In the genomic region with DNA sequence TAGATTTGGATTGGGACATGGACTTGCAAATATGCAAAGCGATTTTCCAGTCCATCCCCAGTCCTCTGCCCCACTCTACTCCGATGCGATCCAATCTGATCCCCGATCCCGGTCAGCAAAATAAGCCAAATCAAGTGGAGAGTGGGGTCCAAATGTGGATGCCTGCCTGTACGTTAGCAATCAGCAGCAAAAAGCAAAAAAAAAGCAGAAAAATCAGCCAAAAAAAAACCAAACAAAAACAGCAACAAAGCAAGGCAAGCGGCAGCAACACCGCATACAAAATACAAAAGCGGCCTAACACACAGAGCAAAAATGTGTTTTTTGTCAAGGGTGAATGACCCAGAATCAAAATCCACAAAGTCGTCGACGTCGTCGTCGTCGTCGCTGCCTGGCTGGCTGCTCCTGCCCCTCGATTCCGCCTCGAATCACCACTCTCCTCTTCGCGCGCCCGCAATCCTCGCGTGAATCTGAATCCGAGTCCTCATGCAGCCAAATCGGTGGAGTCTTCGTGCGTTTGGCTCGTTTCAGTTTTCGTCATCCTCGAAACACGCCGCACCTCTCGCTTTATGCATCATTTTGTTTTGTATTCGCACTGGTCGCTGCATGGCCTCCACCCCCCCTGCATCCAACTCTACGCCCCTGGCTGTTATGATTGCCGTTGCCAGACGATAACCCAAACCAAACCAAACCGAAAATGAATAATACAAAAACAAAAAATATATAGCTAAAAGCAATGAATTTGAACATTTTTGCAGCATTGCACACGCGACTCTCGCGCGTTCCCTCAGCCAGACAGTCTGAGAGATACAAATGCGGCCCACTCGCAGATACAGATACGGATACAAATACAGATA, we compare ENCODE assay signal across 1 fruit fly cellular context.
A peak's percentile ranks its signal among the peaks of the same experiment; 100 is the strongest.
TF ChIP-seq lines count a peak whose summit lies in the region.

No protein-coding gene starts in this region.

TF ChIP-seq in whole organism, prepupa, 60 proteins besides CTCF, POLR2A, EP300 and RAD21 (continued from another document):
- TF ChIP-seq CG6854 (GFP tag; optimal IDR thresholded peaks at IDR 0.05; lab: Kevin White, UChicago) = peak; percentile 79
- peak; percentile 81 for TF ChIP-seq Eip78C (GFP tag; lab: Kevin White, UChicago)
- TF ChIP-seq net (GFP tag; optimal IDR thresholded peaks at IDR 0.05; lab: Kevin White, UChicago) = no peak
